Fruit fly (Drosophila melanogaster): ENCODE data around the gene CG31296.
A peak's percentile ranks its signal among the peaks of the same experiment; 100 is the strongest.

Gene CG31296

DNA sequence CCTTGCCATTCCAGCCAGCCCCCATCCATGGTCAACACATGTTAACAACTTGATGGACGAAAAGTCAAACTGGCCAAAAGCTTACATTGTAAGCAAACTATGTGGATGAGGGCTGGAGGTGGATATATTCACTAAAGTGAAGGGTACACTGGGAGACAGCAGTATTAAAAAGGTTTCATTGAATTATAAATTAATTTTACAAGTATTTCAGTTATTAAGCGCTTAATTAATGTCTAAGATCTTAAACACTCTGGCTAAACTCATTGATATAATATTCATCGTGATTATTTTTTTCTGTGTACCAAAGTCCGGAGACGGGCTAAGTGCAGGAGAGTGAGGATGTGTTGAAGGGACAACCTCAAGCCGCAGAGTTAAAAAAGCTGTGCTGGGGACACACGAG, 37.3 kb upstream of the CG31296 start (continued):
- TF ChIP-seq Ets96B (tag; optimal IDR thresholded peaks at IDR 0.05): peak; percentile 83
- peak; percentile 51 for TF ChIP-seq CG8319 (GFP tag; optimal IDR thresholded peaks at IDR 0.05)
- peak; percentile 54 for TF ChIP-seq Sox102F (GFP tag; optimal IDR thresholded peaks at IDR 0.05)
- TF ChIP-seq CG3919 (GFP tag; optimal IDR thresholded peaks at IDR 0.05): peak; percentile 78
- peak; percentile 61 for TF ChIP-seq CG9139 (GFP tag; optimal IDR thresholded peaks at IDR 0.05)
- peak; percentile 76 for TF ChIP-seq acj6 (GFP tag; optimal IDR thresholded peaks at IDR 0.05)
- no peak for TF ChIP-seq Hr38 (GFP tag; optimal IDR thresholded peaks at IDR 0.05)
- TF ChIP-seq Sox14 (GFP tag; optimal IDR thresholded peaks at IDR 0.05): peak; percentile 74

DNA sequence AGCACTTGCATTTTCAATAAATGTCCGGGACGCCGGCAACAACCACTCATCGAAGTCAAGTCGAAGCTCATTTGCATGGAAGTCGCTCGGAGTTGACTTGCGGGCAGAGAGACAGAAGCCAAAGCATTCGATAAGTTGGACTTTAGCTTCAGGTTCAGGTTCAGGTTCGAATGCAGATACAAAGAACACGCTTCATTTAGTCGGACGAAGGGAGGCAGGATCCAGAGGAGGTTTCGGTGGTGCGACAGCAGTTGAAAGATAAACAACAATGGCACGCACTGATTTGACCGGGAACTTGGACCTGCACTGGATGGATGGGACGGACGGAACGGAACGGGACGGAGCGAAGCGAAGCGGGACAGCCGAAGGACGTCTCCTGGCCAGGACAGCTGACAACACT, 36.6 kb upstream of the CG31296 start:
- peak; percentile 56 for TF ChIP-seq CG6808 (GFP tag; optimal IDR thresholded peaks at IDR 0.05)
- no peak for TF ChIP-seq salr (GFP tag; optimal IDR thresholded peaks at IDR 0.05)
- no peak for TF ChIP-seq Hr39 (GFP tag; optimal IDR thresholded peaks at IDR 0.05)
- no peak for TF ChIP-seq Blimp-1 (GFP tag; optimal IDR thresholded peaks at IDR 0.05)
- peak; percentile 27 for TF ChIP-seq svp (GFP tag)
- TF ChIP-seq Eip78C (GFP tag): peak; percentile 7
- TF ChIP-seq achi (GFP tag; optimal IDR thresholded peaks at IDR 0.05): no peak
- TF ChIP-seq CG8119 (GFP tag; IDR thresholded peaks at IDR 0.05): no peak
- TF ChIP-seq eg (GFP tag; IDR thresholded peaks at IDR 0.05): no peak
- TF ChIP-seq Sox102F (GFP tag; optimal IDR thresholded peaks at IDR 0.05): peak; percentile 1
- peak; percentile 48 for TF ChIP-seq CG1621 (tag; optimal IDR thresholded peaks at IDR 0.05)
- TF ChIP-seq net (GFP tag; optimal IDR thresholded peaks at IDR 0.05): no peak
- no peak for TF ChIP-seq CG32006 (GFP tag; optimal IDR thresholded peaks at IDR 0.05)
- TF ChIP-seq CG3032 (tag; optimal IDR thresholded peaks at IDR 0.05): no peak
- no peak for TF ChIP-seq Met (GFP tag; optimal IDR thresholded peaks at IDR 0.05)
- TF ChIP-seq Hr38 (GFP tag; optimal IDR thresholded peaks at IDR 0.05): no peak
- TF ChIP-seq CG8632 (GFP tag; optimal IDR thresholded peaks at IDR 0.05): no peak
- peak; percentile 13 for TF ChIP-seq CG9139 (GFP tag; optimal IDR thresholded peaks at IDR 0.05)
- TF ChIP-seq CG3919 (GFP tag; optimal IDR thresholded peaks at IDR 0.05): peak; percentile 20
- TF ChIP-seq ss (GFP tag; optimal IDR thresholded peaks at IDR 0.05): peak; percentile 55 to 82
- no peak for TF ChIP-seq Sox15 (GFP tag; optimal IDR thresholded peaks at IDR 0.05)

DNA sequence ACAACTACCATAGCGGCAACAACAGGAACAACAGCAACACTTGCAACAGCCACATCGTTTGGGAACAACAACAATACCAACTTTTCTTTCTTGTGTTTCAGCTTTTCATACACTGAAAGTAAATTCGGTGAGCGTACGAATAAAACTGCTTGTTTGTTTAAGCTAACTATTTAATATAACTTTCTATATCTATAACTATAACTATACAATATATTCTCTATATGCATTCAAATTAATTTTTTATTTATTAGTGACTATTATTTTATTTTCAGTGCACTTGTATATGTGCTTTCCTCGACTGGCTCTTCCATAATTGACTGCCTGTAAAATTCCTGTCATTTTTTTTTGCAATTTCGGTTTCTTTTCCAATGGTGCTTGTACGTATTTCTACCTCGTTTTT, 35.7 kb upstream of the CG31296 start:
- peak; percentile 65 for TF ChIP-seq CG4318 (GFP tag; optimal IDR thresholded peaks at IDR 0.05)
- peak; percentile 46 for TF ChIP-seq CG10631 (GFP tag; optimal IDR thresholded peaks at IDR 0.05)
- TF ChIP-seq OdsH (GFP tag; optimal IDR thresholded peaks at IDR 0.05): peak; percentile 58
- TF ChIP-seq CG3032 (tag; optimal IDR thresholded peaks at IDR 0.05): peak; percentile 37
- TF ChIP-seq CG32006 (GFP tag; optimal IDR thresholded peaks at IDR 0.05): peak; percentile 84
- peak; percentile 18 for TF ChIP-seq dac (GFP tag; optimal IDR thresholded peaks at IDR 0.05)
- peak; percentile 40 for TF ChIP-seq net (GFP tag; optimal IDR thresholded peaks at IDR 0.05)
- TF ChIP-seq achi (GFP tag; optimal IDR thresholded peaks at IDR 0.05): peak; percentile 67
- no peak for TF ChIP-seq topi (GFP tag; optimal IDR thresholded peaks at IDR 0.05)
- no peak for TF ChIP-seq Smox (GFP tag; optimal IDR thresholded peaks at IDR 0.05)
- TF ChIP-seq CG11762 (GFP tag; optimal IDR thresholded peaks at IDR 0.05; ENCODE audit: insufficient read depth): peak; percentile 41
- TF ChIP-seq Eip75B (GFP tag; optimal IDR thresholded peaks at IDR 0.05): no peak
- no peak for TF ChIP-seq cyc (GFP tag; optimal IDR thresholded peaks at IDR 0.05)
- TF ChIP-seq Hr38 (GFP tag; optimal IDR thresholded peaks at IDR 0.05): no peak
- peak; percentile 69 for TF ChIP-seq CG6163 (GFP tag; IDR thresholded peaks at IDR 0.05)
- TF ChIP-seq CG3919 (GFP tag; optimal IDR thresholded peaks at IDR 0.05): peak; percentile 36
- peak; percentile 94 for TF ChIP-seq CG15336 (GFP tag; IDR thresholded peaks at IDR 0.05)
- peak; percentile 6 for TF ChIP-seq pdm3 (GFP tag; optimal IDR thresholded peaks at IDR 0.05)
- TF ChIP-seq Hr4 (GFP tag; optimal IDR thresholded peaks at IDR 0.05): peak; percentile 71
- TF ChIP-seq salr (GFP tag; optimal IDR thresholded peaks at IDR 0.05): peak in 1 of 2 experiments; percentile 55
- TF ChIP-seq CG6276 (GFP tag; optimal IDR thresholded peaks at IDR 0.05): peak; percentile 82
- peak; percentile 89 for TF ChIP-seq eg (GFP tag; IDR thresholded peaks at IDR 0.05)
- TF ChIP-seq fkh (GFP tag; optimal IDR thresholded peaks at IDR 0.05): no peak
- peak; percentile 93 for TF ChIP-seq CG8119 (GFP tag; IDR thresholded peaks at IDR 0.05)
- TF ChIP-seq Gug (GFP tag; IDR thresholded peaks at IDR 0.05): peak; percentile 80
- peak; percentile 18 for TF ChIP-seq CG7368 (GFP tag; optimal IDR thresholded peaks at IDR 0.05)
- TF ChIP-seq svp (GFP tag): peak; percentile 23
- peak; percentile 30; the same call in 1 of the 2 replicates for TF ChIP-seq CG11294 (GFP tag; IDR thresholded peaks at IDR 0.05)
- peak; percentile 28 for TF ChIP-seq acj6 (GFP tag; optimal IDR thresholded peaks at IDR 0.05)
- TF ChIP-seq dsx (GFP tag; optimal IDR thresholded peaks at IDR 0.05; ENCODE audit: poor library complexity, severe bottlenecking): peak; percentile 11
- TF ChIP-seq Ets96B (tag; optimal IDR thresholded peaks at IDR 0.05): peak; percentile 38
- TF ChIP-seq Lpt (GFP tag; optimal IDR thresholded peaks at IDR 0.05): peak; percentile 54
- TF ChIP-seq Eip78C (GFP tag): peak; percentile 82
- TF ChIP-seq esn (GFP tag; optimal IDR thresholded peaks at IDR 0.05): no peak
